Fruit fly (Drosophila melanogaster) whole organism, embryonic: ENCODE results near the gene CG33791.

ENCODE experiments used
- Aef1 ChIP-seq: fragments of 200-800 bp; sonication (Bioruptor generic); IDR thresholded peaks from 3 replicates; pipeline ENCODE4 v1.3.6; 2022; ENCODE audit warnings: missing biosample characterization, missing genetic modification characterization
- Atf6 ChIP-seq: fragments of 200-800 bp; sonication (Bioruptor generic); IDR thresholded peaks from 2 replicates; pipeline ENCODE4 v1.3.6; 2022; ENCODE audit warnings: missing biosample characterization, missing genetic modification characterization
- Blimp-1 ChIP-seq: fragments of 200-800 bp; sonication (Bioruptor generic); optimal IDR thresholded peaks from 3 replicates; lab custom pipeline; 2018; ENCODE audit warnings: missing biosample characterization, missing genetic modification characterization, mild to moderate bottlenecking, moderate library complexity, missing genetic modification reagents
- BtbVII ChIP-seq: fragments of 200-800 bp; sonication (Bioruptor generic); optimal IDR thresholded peaks from 3 replicates; lab custom pipeline; 2017; ENCODE audit warnings: missing biosample characterization, mild to moderate bottlenecking, missing genetic modification characterization
- CG10209 ChIP-seq: fragments of 200-800 bp; sonication (Bioruptor generic); optimal IDR thresholded peaks from 3 replicates; lab custom pipeline; 2017; ENCODE audit warnings: missing biosample characterization, mild to moderate bottlenecking, missing genetic modification characterization, missing genetic modification reagents
- CG10959 ChIP-seq: fragments of 200-800 bp; sonication (Bioruptor generic); IDR thresholded peaks from 2 replicates; pipeline ENCODE4 v1.3.6; 2022; ENCODE audit warnings: missing biosample characterization, missing genetic modification characterization
- CG10979 ChIP-seq: fragments of 200-800 bp; sonication (Bioruptor generic); optimal IDR thresholded peaks from 2 replicates; lab custom pipeline; 2018; ENCODE audit warnings: missing biosample characterization, mild to moderate bottlenecking, missing genetic modification characterization, moderate library complexity
- CG15479 ChIP-seq: fragments of 200-800 bp; sonication (Bioruptor generic); optimal IDR thresholded peaks from 3 replicates; lab custom pipeline; 2019; ENCODE audit warnings: missing biosample characterization, mild to moderate bottlenecking, missing genetic modification characterization, moderate library complexity
- CG1603 ChIP-seq: fragments of 200-800 bp; sonication (Bioruptor generic); optimal IDR thresholded peaks from 2 replicates; lab custom pipeline; 2019; ENCODE audit warnings: missing biosample characterization, mild to moderate bottlenecking, missing genetic modification characterization, moderate library complexity
- CG17186 ChIP-seq: fragments of 200-800 bp; sonication (Bioruptor generic); optimal IDR thresholded peaks from 3 replicates; lab custom pipeline; 2017; ENCODE audit warnings: missing biosample characterization, missing genetic modification reagents, missing genetic modification characterization
- CG1832 ChIP-seq: fragments of 200-800 bp; sonication (Bioruptor generic); optimal IDR thresholded peaks from 2 replicates; lab custom pipeline; 2017; ENCODE audit warnings: missing biosample characterization, mild to moderate bottlenecking, missing genetic modification characterization, inconsistent platforms
- CG2199 ChIP-seq: fragments of 200-800 bp; sonication (Bioruptor generic); IDR thresholded peaks from 3 replicates; pipeline ENCODE4 v1.3.6; 2022; ENCODE audit warnings: missing biosample characterization, missing genetic modification characterization
- CG2875 ChIP-seq: fragments of 200-800 bp; sonication (Bioruptor generic); optimal IDR thresholded peaks from 2 replicates; lab custom pipeline; 2017; ENCODE audit warnings: missing biosample characterization, mild to moderate bottlenecking, missing genetic modification characterization, missing genetic modification reagents
- CG5953 ChIP-seq: fragments of 200-800 bp; sonication (Bioruptor generic); IDR thresholded peaks from 2 replicates; pipeline ENCODE4 v1.3.6; 2022; ENCODE audit warnings: missing biosample characterization, missing genetic modification characterization
- CG6254 ChIP-seq: fragments of 200-800 bp; sonication (Bioruptor generic); optimal IDR thresholded peaks from 3 replicates; lab custom pipeline; 2017; ENCODE audit warnings: mild to moderate bottlenecking, missing biosample characterization, missing genetic modification reagents, missing genetic modification characterization
- CG6272 ChIP-seq: fragments of 200-800 bp; sonication (Bioruptor generic); IDR thresholded peaks from 2 replicates; pipeline ENCODE4 v1.3.6; 2022; ENCODE audit warnings: missing biosample characterization, missing genetic modification characterization
- CG8281 ChIP-seq: fragments of 200-800 bp; sonication (Bioruptor generic); optimal IDR thresholded peaks from 2 replicates; lab custom pipeline; 2018; ENCODE audit warnings: missing biosample characterization, mild to moderate bottlenecking, missing genetic modification characterization, moderate library complexity
- CG8388 ChIP-seq: fragments of 200-800 bp; sonication (Bioruptor generic); optimal IDR thresholded peaks from 2 replicates; lab custom pipeline; 2019; ENCODE audit warnings: missing biosample characterization, mild to moderate bottlenecking, missing genetic modification characterization, moderate library complexity
- CG9876 ChIP-seq: fragments of 200-800 bp; sonication (Bioruptor generic); optimal IDR thresholded peaks from 2 replicates; lab custom pipeline; 2016; ENCODE audit warnings: missing biosample characterization, missing genetic modification characterization
- Dbx ChIP-seq: fragments of 200-800 bp; sonication (Bioruptor generic); IDR thresholded peaks from 3 replicates; pipeline ENCODE4 v1.3.6; 2022; ENCODE audit warnings: missing biosample characterization, missing genetic modification characterization
- Dfd ChIP-seq, 2 experiments: fragments of >200 bp; optimal IDR thresholded peaks; 2 replicates each; lab custom pipeline; 2017; ENCODE audit warnings: missing biosample characterization in 2 of 2, missing genetic modification characterization in 2 of 2
- Doc2 ChIP-seq: fragments of 200-800 bp; sonication (Bioruptor generic); IDR thresholded peaks from 2 replicates; pipeline ENCODE4 v1.3.6; 2022; ENCODE audit warnings: missing biosample characterization, missing genetic modification characterization
- Dp ChIP-seq: fragments of 200-800 bp; sonication (Bioruptor generic); optimal IDR thresholded peaks from 2 replicates; lab custom pipeline; 2018; ENCODE audit warnings: missing biosample characterization, mild to moderate bottlenecking, missing genetic modification characterization, moderate library complexity
- Gsc ChIP-seq: fragments of 200-800 bp; sonication (Bioruptor generic); IDR thresholded peaks from 2 replicates; pipeline ENCODE4 v1.3.6; 2022; ENCODE audit warnings: missing biosample characterization, missing genetic modification characterization
- Hmr ChIP-seq: fragments of 200-800 bp; sonication (Bioruptor generic); optimal IDR thresholded peaks from 3 replicates; lab custom pipeline; 2017; ENCODE audit warnings: mild to moderate bottlenecking, missing biosample characterization, missing genetic modification reagents, missing genetic modification characterization
- Hmx ChIP-seq: fragments of 200-800 bp; sonication (Bioruptor generic); optimal IDR thresholded peaks from 2 replicates; lab custom pipeline; 2016; ENCODE audit warnings: missing biosample characterization, missing genetic modification characterization
- Med ChIP-seq: fragments of 200-800 bp; sonication (Bioruptor generic); peaks from one replicate; lab custom pipeline; 2016; ENCODE audit warnings: missing biosample characterization, missing genetic modification characterization, mild to moderate bottlenecking, inconsistent platforms, moderate library complexity
- Opbp ChIP-seq: fragments of 200-800 bp; sonication (Bioruptor generic); IDR thresholded peaks from 3 replicates; pipeline ENCODE4 v1.3.6; 2022; ENCODE audit warnings: missing biosample characterization, missing genetic modification characterization; ENCODE audit not compliant: partially characterized antibody
- Pdp1 ChIP-seq, 2 experiments: fragments of 200-800 bp; sonication (Bioruptor generic); optimal IDR thresholded peaks; 3 replicates each; lab custom pipeline; 2016; ENCODE audit warnings: missing biosample characterization in 2 of 2, missing genetic modification characterization in 2 of 2, mild to moderate bottlenecking in 1 of 2, moderate library complexity in 1 of 2
- Rfx ChIP-seq: fragments of 200-800 bp; sonication (Bioruptor generic); IDR thresholded peaks from 2 replicates; pipeline ENCODE4 v1.3.6; 2022; ENCODE audit warnings: missing biosample characterization, missing genetic modification characterization
- Sox100B ChIP-seq: fragments of 200-800 bp; sonication (Bioruptor generic); optimal IDR thresholded peaks from 3 replicates; lab custom pipeline; 2018; ENCODE audit warnings: missing biosample characterization, mild to moderate bottlenecking, missing genetic modification characterization
- Xbp1 ChIP-seq: fragments of 200-800 bp; sonication (Bioruptor generic); optimal IDR thresholded peaks from 3 replicates; lab custom pipeline; 2016; ENCODE audit warnings: missing biosample characterization, mild to moderate bottlenecking, missing genetic modification characterization
- abd-A ChIP-seq: fragments of 200-800 bp; sonication (Bioruptor generic); optimal IDR thresholded peaks from 3 replicates; lab custom pipeline; 2019; ENCODE audit warnings: missing biosample characterization, mild to moderate bottlenecking, missing genetic modification characterization, moderate library complexity
- ap ChIP-seq: fragments of 200-800 bp; sonication (Bioruptor generic); IDR thresholded peaks from 2 replicates; pipeline ENCODE4 v1.3.6; 2022; ENCODE audit warnings: missing biosample characterization, missing genetic modification characterization
- dpn ChIP-seq, 2 experiments: fragments of 200-800 bp; sonication (Bioruptor generic); optimal IDR thresholded peaks; 3 replicates each; lab custom pipeline; 2016; ENCODE audit warnings: missing biosample characterization in 2 of 2, missing genetic modification characterization in 2 of 2
- eyg ChIP-seq: fragments of 200-800 bp; sonication (Bioruptor generic); optimal IDR thresholded peaks from 3 replicates; lab custom pipeline; 2016; ENCODE audit warnings: missing biosample characterization, missing genetic modification characterization
- gcm ChIP-seq: fragments of 200-800 bp; sonication (Bioruptor generic); optimal IDR thresholded peaks from 2 replicates; lab custom pipeline; 2019; ENCODE audit warnings: missing biosample characterization, mild to moderate bottlenecking, missing genetic modification characterization, moderate library complexity
- h ChIP-seq: fragments of >200 bp; optimal IDR thresholded peaks from 2 replicates; lab custom pipeline; 2017
- kah ChIP-seq: fragments of 200-800 bp; sonication (Bioruptor generic); optimal IDR thresholded peaks from 2 replicates; lab custom pipeline; 2018; ENCODE audit warnings: missing biosample characterization, mild to moderate bottlenecking, missing genetic modification characterization
- kni ChIP-seq: fragments of 200-800 bp; sonication (Bioruptor generic); optimal IDR thresholded peaks from 3 replicates; lab custom pipeline; 2017; ENCODE audit warnings: mild to moderate bottlenecking, missing biosample characterization, missing genetic modification reagents, missing genetic modification characterization
- pho ChIP-seq: fragments of 200-800 bp; sonication (Bioruptor generic); optimal IDR thresholded peaks from 2 replicates; lab custom pipeline; 2016; ENCODE audit warnings: missing biosample characterization, missing genetic modification characterization
- seq ChIP-seq: fragments of 200-800 bp; sonication (Bioruptor generic); IDR thresholded peaks from 2 replicates; pipeline ENCODE4 v1.3.6; 2022; ENCODE audit warnings: missing biosample characterization, missing genetic modification characterization
- sisA ChIP-seq: fragments of 200-800 bp; sonication (Bioruptor generic); IDR thresholded peaks from 2 replicates; pipeline ENCODE4 v1.3.6; 2022; ENCODE audit warnings: missing biosample characterization, missing genetic modification characterization
- sqz ChIP-seq: fragments of 200-800 bp; sonication (Bioruptor generic); optimal IDR thresholded peaks from 3 replicates; lab custom pipeline; 2018; ENCODE audit warnings: missing biosample characterization, mild to moderate bottlenecking, missing genetic modification characterization
- tin ChIP-seq: fragments of 200-800 bp; sonication (Bioruptor generic); optimal IDR thresholded peaks from 3 replicates; lab custom pipeline; 2016; ENCODE audit warnings: missing biosample characterization, missing genetic modification characterization
- tll ChIP-seq, 2 experiments: fragments of 200-800 bp in 1 of 2; fragments of >200 bp in 1 of 2; sonication (Bioruptor generic) in 1 of 2; optimal IDR thresholded peaks; 2 replicates each; lab custom pipeline; 2017 to 2019; ENCODE audit warnings: missing biosample characterization in 2 of 2, missing genetic modification characterization in 2 of 2, mild to moderate bottlenecking in 1 of 2, moderate library complexity in 1 of 2
- tup ChIP-seq: fragments of 200-800 bp; sonication (Bioruptor generic); optimal IDR thresholded peaks from 2 replicates; lab custom pipeline; 2016; ENCODE audit warnings: missing biosample characterization, mild to moderate bottlenecking, missing genetic modification characterization, moderate library complexity
- twi ChIP-seq: fragments of 200-800 bp; optimal IDR thresholded peaks from 2 replicates; lab custom pipeline; 2019; ENCODE audit warnings: missing biosample characterization, mild to moderate bottlenecking, missing genetic modification characterization, moderate library complexity
- vnd ChIP-seq: fragments of 200-800 bp; sonication (Bioruptor generic); IDR thresholded peaks from 3 replicates; pipeline ENCODE4 v1.3.6; 2022; ENCODE audit warnings: missing biosample characterization, missing genetic modification characterization; ENCODE audit not compliant: partially characterized antibody
- wek ChIP-seq: fragments of 200-800 bp; sonication (Bioruptor generic); optimal IDR thresholded peaks from 3 replicates; lab custom pipeline; 2018; ENCODE audit warnings: missing biosample characterization, mild to moderate bottlenecking, missing genetic modification characterization, moderate library complexity

Gene CG33791

DNA sequence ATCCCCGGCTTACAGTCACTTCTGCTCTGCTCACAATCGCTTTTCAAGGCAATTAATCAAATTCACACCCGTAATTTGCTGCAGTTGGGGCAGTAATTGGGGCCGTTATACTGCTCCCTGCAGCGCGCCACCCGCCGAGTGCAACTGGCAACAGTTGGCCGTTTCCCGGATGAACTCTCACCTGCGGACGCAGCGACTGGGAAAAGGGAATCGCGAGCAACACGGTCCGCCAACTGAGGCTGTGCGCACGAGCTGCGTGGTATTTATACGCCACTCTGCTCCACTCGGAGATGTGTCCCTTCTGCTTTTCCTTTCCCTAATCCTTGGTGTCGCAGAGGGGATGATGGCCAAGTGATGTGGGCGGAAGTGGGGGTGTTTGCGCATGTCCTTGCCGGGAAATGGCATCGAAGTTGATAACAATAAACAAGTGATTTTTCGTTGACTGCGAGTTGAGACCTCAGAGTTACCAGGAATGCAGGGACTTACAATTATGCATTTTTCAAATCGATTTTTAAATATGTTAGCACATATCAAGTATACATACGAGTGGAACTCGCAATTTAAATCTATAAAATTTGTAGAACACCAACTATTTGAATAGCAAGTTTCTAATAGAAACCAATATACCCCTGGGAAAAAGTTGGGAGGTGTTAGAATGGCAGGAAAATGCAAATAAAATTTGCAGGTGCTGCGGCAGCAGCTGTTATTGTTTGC lies 26.5 kb downstream of the CG33791 start, which contains the start of gene GC (continued):
- no peak for TF ChIP-seq h (lab: Kevin White, UChicago)
- TF ChIP-seq Hmr, result peak; percentile 49
- TF ChIP-seq Gsc (GFP tag; lab: Robert Waterston, UW), result no peak
- TF ChIP-seq Dfd (GFP tag; optimal IDR thresholded peaks at IDR 0.05; lab: Kevin White, UChicago), result no peak
- TF ChIP-seq Doc2, result no peak
- TF ChIP-seq eyg, result no peak
- TF ChIP-seq CG8281 (tag; lab: Kevin White, UChicago), result no peak
- peak in 1 of 2 experiments; percentile 16 for TF ChIP-seq dpn (GFP tag; optimal IDR thresholded peaks at IDR 0.05; lab: Kevin White, UChicago)
- TF ChIP-seq CG17186 (GFP tag; lab: Kevin White, UChicago), result no peak
- no peak for TF ChIP-seq Blimp-1 (GFP tag; lab: Kevin White, UChicago)
- TF ChIP-seq Dbx (GFP tag; lab: Robert Waterston, UW), result no peak
- no peak for TF ChIP-seq tll (GFP tag; optimal IDR thresholded peaks at IDR 0.05; lab: Kevin White, UChicago)
- no peak for TF ChIP-seq twi (tag; lab: Kevin White, UChicago)
- TF ChIP-seq CG2875 (GFP tag; lab: Kevin White, UChicago), result no peak
- 0 out of 2 replicates have a peak, but pooled peaks have one; percentile 13 for TF ChIP-seq Rfx
- no peak for TF ChIP-seq CG8388
- no peak for TF ChIP-seq CG10959 (GFP tag; lab: Robert Waterston, UW)
- no peak for TF ChIP-seq CG6254 (GFP tag; lab: Kevin White, UChicago)
- TF ChIP-seq vnd (GFP tag; lab: Robert Waterston, UW), result no peak
- no peak for TF ChIP-seq sqz
- no peak for TF ChIP-seq CG2199 (GFP tag; lab: Robert Waterston, UW)
- TF ChIP-seq kah (GFP tag; lab: Kevin White, UChicago), result no peak
- TF ChIP-seq Atf6, result 0 out of 2 replicates have a peak, but pooled peaks have one; percentile 35
- TF ChIP-seq BtbVII, result no peak
- no peak for TF ChIP-seq Sox100B (GFP tag; lab: Kevin White, UChicago)
- TF ChIP-seq pho (GFP tag; lab: Kevin White, UChicago), result peak; percentile 16
- TF ChIP-seq CG6272 (GFP tag; lab: Robert Waterston, UW), result no peak
- TF ChIP-seq CG5953 (GFP tag; lab: Robert Waterston, UW), result 0 out of 2 replicates have a peak, but pooled peaks have one; percentile 5
- TF ChIP-seq Aef1 (GFP tag; lab: Robert Waterston, UW), result no peak
- TF ChIP-seq CG10209, result peak; percentile 26
- TF ChIP-seq Dp (GFP tag; lab: Kevin White, UChicago), result no peak
- no peak for TF ChIP-seq kni (GFP tag; lab: Kevin White, UChicago)
- peak; percentile 30; the same call in 1 of the 2 replicates for TF ChIP-seq sisA (GFP tag; lab: Robert Waterston, UW)
- TF ChIP-seq CG15479 (GFP tag; lab: Kevin White, UChicago), result no peak
- TF ChIP-seq Hmx (GFP tag; lab: Kevin White, UChicago), result no peak

DNA sequence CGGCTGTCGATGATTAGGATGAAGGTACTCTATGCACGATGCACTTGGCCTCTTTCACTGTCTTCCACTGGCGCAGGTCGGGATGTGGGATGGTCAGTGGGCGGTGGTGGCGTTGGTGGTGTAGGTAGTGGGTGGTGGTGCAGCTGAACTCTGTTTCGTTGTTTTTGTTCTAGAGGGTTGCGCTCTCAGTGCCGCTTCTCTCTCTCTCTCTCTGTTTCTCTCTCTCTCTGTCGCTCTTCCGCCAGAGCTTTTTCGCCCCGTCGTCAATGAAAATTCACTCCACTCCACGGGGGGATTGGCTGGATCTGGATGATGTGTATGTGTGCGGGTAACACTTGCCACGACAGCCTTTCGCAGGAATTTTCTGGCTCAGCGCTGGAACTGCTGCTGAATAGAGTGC lies 34.1 kb downstream of the CG33791 start:
- TF ChIP-seq wek, result no peak
- TF ChIP-seq tin, result no peak
- TF ChIP-seq gcm, result no peak
- TF ChIP-seq CG1832, result peak; percentile 27
- no peak for TF ChIP-seq ap (GFP tag; lab: Robert Waterston, UW)
- TF ChIP-seq tup (GFP tag; lab: Kevin White, UChicago), result no peak
- no peak for TF ChIP-seq CG9876
- TF ChIP-seq seq (GFP tag; lab: Robert Waterston, UW), result peak; percentile 37; the same call in 1 of the 2 replicates
- no peak for TF ChIP-seq Opbp (GFP tag; lab: Robert Waterston, UW)
- TF ChIP-seq abd-A (tag; lab: Kevin White, UChicago), result no peak
- TF ChIP-seq Pdp1 (GFP tag; optimal IDR thresholded peaks at IDR 0.05; lab: Kevin White, UChicago), result no peak
- TF ChIP-seq CG1603, result no peak
- TF ChIP-seq Hmx (GFP tag; lab: Kevin White, UChicago), result no peak
- TF ChIP-seq Sox100B (GFP tag; lab: Kevin White, UChicago), result no peak
- peak; percentile 50 for TF ChIP-seq Med (GFP tag; lab: Kevin White, UChicago)
- TF ChIP-seq CG10979, result no peak
- no peak for TF ChIP-seq Xbp1
